Worm (Caenorhabditis elegans) whole organism, L2 larva: ENCODE measurements around the gene ptp-3.

Source experiments
- fos-1 ChIP-seq: fragments of 150-350 bp; optimal IDR thresholded peaks from 2 replicates; lab custom pipeline; 2014; ENCODE audit warnings: missing biosample characterization, missing genetic modification characterization
- lin-39 ChIP-seq: fragments of 150-350 bp; optimal IDR thresholded peaks from 2 replicates; lab custom pipeline; 2014; ENCODE audit warnings: missing biosample characterization, missing genetic modification reagents, missing genetic modification characterization
- mdl-1 ChIP-seq, 2 experiments: fragments of 150-350 bp in 1 of 2; sonication (generic microtip) in 1 of 2; optimal IDR thresholded peaks; 2 replicates each; lab custom pipeline; 2017; ENCODE audit warnings: missing biosample characterization in 2 of 2, missing genetic modification characterization in 2 of 2
- nhr-11 ChIP-seq: fragments of 150-350 bp; optimal IDR thresholded peaks from 2 replicates; lab custom pipeline; 2014; ENCODE audit warnings: missing biosample characterization, missing genetic modification characterization
- nhr-12 ChIP-seq: fragments of 150-350 bp; optimal IDR thresholded peaks from 2 replicates; lab custom pipeline; 2014; ENCODE audit warnings: missing biosample characterization, missing genetic modification characterization
- nhr-77 ChIP-seq: fragments of 150-350 bp; optimal IDR thresholded peaks from 2 replicates; lab custom pipeline; 2014; ENCODE audit warnings: missing biosample characterization, missing genetic modification characterization
- snpc-4 ChIP-seq: fragments of 150-350 bp; optimal IDR thresholded peaks from 2 replicates; lab custom pipeline; 2014; ENCODE audit warnings: missing biosample characterization, missing genetic modification characterization
- unc-62 ChIP-seq: fragments of 150-350 bp; optimal IDR thresholded peaks from 2 replicates; lab custom pipeline; 2014; ENCODE audit warnings: missing biosample characterization, missing genetic modification reagents, missing genetic modification characterization
- ztf-11 ChIP-seq: sonication (generic microtip); optimal IDR thresholded peaks from 2 replicates; lab custom pipeline; 2017; ENCODE audit warnings: missing biosample characterization, missing genetic modification characterization

- no peak for TF ChIP-seq unc-62 (GFP tag; lab: Kevin White, UChicago)
- no peak for TF ChIP-seq nhr-11 (tag; lab: Kevin White, UChicago)
- TF ChIP-seq fos-1 (tag; lab: Kevin White, UChicago): no peak
- no peak for TF ChIP-seq lin-39
- no peak for TF ChIP-seq snpc-4 (tag; lab: Kevin White, UChicago)
- TF ChIP-seq nhr-12 (tag; lab: Kevin White, UChicago): no peak
- no peak for TF ChIP-seq mdl-1 (tag; optimal IDR thresholded peaks at IDR 0.05; lab: Kevin White, UChicago)
- TF ChIP-seq nhr-77 (tag; lab: Kevin White, UChicago): no peak
- no peak for TF ChIP-seq ztf-11
Observed at ce11 chrII:10934786-10935185, 40.6 kb upstream of the ptp-3 start, which contains the start of gene R03D7.2.
